Worm (Caenorhabditis elegans): ENCODE data around the gene cpn-2.

- no peak for TF ChIP-seq hmbx-1 (tag; optimal IDR thresholded peaks at IDR 0.05)
- no peak for TF ChIP-seq ets-7 (tag; optimal IDR thresholded peaks at IDR 0.05)
- no peak for TF ChIP-seq ama-1 (optimal IDR thresholded peaks at IDR 0.05)
- TF ChIP-seq tra-4 (tag; optimal IDR thresholded peaks at IDR 0.05), result no peak
- no peak for TF ChIP-seq F13C5.2 (tag; optimal IDR thresholded peaks at IDR 0.05)
- TF ChIP-seq hmg-4 (GFP tag; optimal IDR thresholded peaks at IDR 0.05), result no peak
- TF ChIP-seq scrt-1 (GFP tag; IDR thresholded peaks at IDR 0.05), result no peak
- no peak for TF ChIP-seq tbx-37 (GFP tag; conservative IDR thresholded peaks at IDR 0.05)
These were observed 42.4 kb downstream of the cpn-2 start, which contains the start of gene C03H5.7 for ce11 chrII:379935-380334.
